Fruit fly (Drosophila melanogaster): Measurements from ENCODE around the gene CG18304.

DNA sequence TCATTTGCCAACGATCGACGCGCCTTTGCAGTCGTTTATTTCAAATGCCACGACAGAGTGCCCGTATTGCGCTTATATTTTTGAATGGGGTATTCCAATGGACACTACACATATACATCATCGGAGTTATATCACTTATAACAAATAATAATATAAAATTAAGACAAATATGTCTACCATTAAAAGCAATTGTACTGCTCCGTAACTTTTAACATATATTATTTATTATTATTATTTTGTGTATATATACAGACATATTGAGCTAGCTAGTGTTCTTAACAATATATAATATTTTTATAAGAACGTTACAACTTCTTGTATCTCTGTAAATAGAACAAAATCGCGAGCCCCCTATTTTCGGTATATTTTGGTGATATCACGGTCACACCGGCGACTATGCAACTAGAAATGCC, 21.4 kb upstream of the CG18304 start, which contains the start of the genes sip2 and Coprox:
- TF ChIP-seq Sin3A (optimal IDR thresholded peaks at IDR 0.05) (no peak), Myc (optimal IDR thresholded peaks at IDR 0.05) (no peak), h (optimal IDR thresholded peaks at IDR 0.05) (no peak), psq (optimal IDR thresholded peaks at IDR 0.05) (no peak), insv (optimal IDR thresholded peaks at IDR 0.05) (no peak), ttk (optimal IDR thresholded peaks at IDR 0.05) (no peak)
